Fruit fly (Drosophila melanogaster) whole organism, embryonic: Measurements from ENCODE around the gene Dad1.

ENCODE experiments used
- BEAF-32 ChIP-seq: fragments of 200-800 bp; sonication (Bioruptor generic); optimal IDR thresholded peaks from 3 replicates; lab custom pipeline; 2017; ENCODE audit warnings: missing biosample characterization, missing genetic modification characterization, mild to moderate bottlenecking, moderate library complexity, missing genetic modification reagents
- CG10321 ChIP-seq: fragments of 200-800 bp; sonication (Bioruptor generic); IDR thresholded peaks from 2 replicates; pipeline ENCODE4 v1.3.6; 2022; ENCODE audit warnings: missing biosample characterization, missing genetic modification characterization
- CG12071 ChIP-seq: fragments of 200-800 bp; sonication (Bioruptor generic); optimal IDR thresholded peaks from 3 replicates; lab custom pipeline; 2018; ENCODE audit warnings: missing biosample characterization, mild to moderate bottlenecking, missing genetic modification characterization
- CG12155 ChIP-seq: fragments of 200-800 bp; sonication (Bioruptor generic); optimal IDR thresholded peaks from 3 replicates; lab custom pipeline; 2016; ENCODE audit warnings: missing biosample characterization, missing genetic modification characterization
- CG17359 ChIP-seq: fragments of 200-800 bp; sonication (Bioruptor generic); optimal IDR thresholded peaks from 3 replicates; lab custom pipeline; 2018; ENCODE audit warnings: missing biosample characterization, mild to moderate bottlenecking, missing genetic modification characterization, moderate library complexity
- CG31441 ChIP-seq: fragments of 200-800 bp; sonication (Bioruptor generic); IDR thresholded peaks from 2 replicates; pipeline ENCODE4 v1.3.6; 2022; ENCODE audit warnings: missing biosample characterization, missing genetic modification characterization
- CG3163 ChIP-seq: fragments of 200-800 bp; sonication (Bioruptor generic); optimal IDR thresholded peaks from 3 replicates; lab custom pipeline; 2016; ENCODE audit warnings: missing biosample characterization, missing genetic modification characterization
- CG32532 ChIP-seq: fragments of 200-800 bp; sonication (Bioruptor generic); IDR thresholded peaks from 2 replicates; pipeline ENCODE4 v1.3.6; 2022; ENCODE audit warnings: missing biosample characterization, missing genetic modification characterization
- CG33213 ChIP-seq: fragments of 200-800 bp; sonication (Bioruptor generic); optimal IDR thresholded peaks from 3 replicates; lab custom pipeline; 2016; ENCODE audit warnings: missing biosample characterization, missing genetic modification characterization
- CG3995 ChIP-seq: fragments of 200-800 bp; sonication (Bioruptor generic); optimal IDR thresholded peaks from 3 replicates; lab custom pipeline; 2016; ENCODE audit warnings: missing biosample characterization, missing genetic modification characterization
- CG5245 ChIP-seq: fragments of 200-800 bp; sonication (Bioruptor generic); optimal IDR thresholded peaks from 3 replicates; lab custom pipeline; 2016; ENCODE audit warnings: missing biosample characterization, missing genetic modification characterization
- CG6272 ChIP-seq: fragments of 200-800 bp; sonication (Bioruptor generic); IDR thresholded peaks from 2 replicates; pipeline ENCODE4 v1.3.6; 2022; ENCODE audit warnings: missing biosample characterization, missing genetic modification characterization
- CG7745 ChIP-seq: fragments of 200-800 bp; sonication (Bioruptor generic); optimal IDR thresholded peaks from 2 replicates; lab custom pipeline; 2018; ENCODE audit warnings: missing biosample characterization, mild to moderate bottlenecking, missing genetic modification characterization, moderate library complexity
- CG9437 ChIP-seq: fragments of 200-800 bp; sonication (Bioruptor generic); optimal IDR thresholded peaks from 2 replicates; lab custom pipeline; 2018; ENCODE audit warnings: missing biosample characterization, mild to moderate bottlenecking, missing genetic modification characterization
- CoRest ChIP-seq: fragments of 200-800 bp; sonication (Bioruptor generic); optimal IDR thresholded peaks from 3 replicates; lab custom pipeline; 2018; ENCODE audit warnings: missing biosample characterization, mild to moderate bottlenecking, missing genetic modification characterization, moderate library complexity
- GATAe ChIP-seq: fragments of 200-800 bp; sonication (Bioruptor generic); conservative IDR thresholded peaks from 2 replicates; pipeline ENCODE4 v1.3.6; 2022; ENCODE audit warnings: missing biosample characterization, missing genetic modification characterization
- HHEX ChIP-seq: fragments of 200-800 bp; sonication (Bioruptor generic); optimal IDR thresholded peaks from 3 replicates; lab custom pipeline; 2017; ENCODE audit warnings: missing biosample characterization, mild to moderate bottlenecking, missing genetic modification characterization, missing genetic modification reagents
- Hr51 ChIP-seq, 2 experiments: fragments of 200-800 bp; sonication (Bioruptor generic); optimal IDR thresholded peaks; 2 replicates in 1 of 2; 3 replicates in 1 of 2; lab custom pipeline; 2016 to 2018; ENCODE audit warnings: missing biosample characterization in 2 of 2, missing genetic modification characterization in 2 of 2, mild to moderate bottlenecking in 1 of 2, moderate library complexity in 1 of 2
- Hr78 ChIP-seq, 2 experiments: fragments of 200-800 bp in 1 of 2; fragments of >200 bp in 1 of 2; sonication (Bioruptor generic) in 1 of 2; optimal IDR thresholded peaks; 2 replicates each; lab custom pipeline; 2017 to 2019; ENCODE audit warnings: missing biosample characterization in 2 of 2, missing genetic modification characterization in 2 of 2, mild to moderate bottlenecking in 1 of 2, moderate library complexity in 1 of 2
- Neu2 ChIP-seq: fragments of 200-800 bp; sonication (Bioruptor generic); optimal IDR thresholded peaks from 3 replicates; lab custom pipeline; 2016; ENCODE audit warnings: missing biosample characterization, missing genetic modification characterization, borderline replicate concordance
- Pdp1 ChIP-seq, 2 experiments: fragments of 200-800 bp; sonication (Bioruptor generic); optimal IDR thresholded peaks; 3 replicates each; lab custom pipeline; 2016; ENCODE audit warnings: missing biosample characterization in 2 of 2, missing genetic modification characterization in 2 of 2, mild to moderate bottlenecking in 1 of 2, moderate library complexity in 1 of 2
- aop ChIP-seq: fragments of 200-800 bp; sonication (Bioruptor generic); IDR thresholded peaks from 2 replicates; pipeline ENCODE4 v1.3.6; 2022; ENCODE audit warnings: missing biosample characterization, missing genetic modification characterization
- caup ChIP-seq: fragments of 200-800 bp; sonication (Bioruptor generic); optimal IDR thresholded peaks from 3 replicates; lab custom pipeline; 2017; ENCODE audit warnings: missing biosample characterization, mild to moderate bottlenecking, missing genetic modification characterization, moderate library complexity; ENCODE audit not compliant: severe bottlenecking
- chinmo ChIP-seq: fragments of 200-800 bp; sonication (Bioruptor generic); IDR thresholded peaks from 4 replicates; pipeline ENCODE4 v1.3.6; 2022; ENCODE audit warnings: missing biosample characterization, missing genetic modification characterization; ENCODE audit not compliant: partially characterized antibody
- corto ChIP-seq: fragments of 200-800 bp; sonication (Bioruptor generic); optimal IDR thresholded peaks from 2 replicates; lab custom pipeline; 2016; ENCODE audit warnings: missing biosample characterization, mild to moderate bottlenecking, missing genetic modification characterization, moderate library complexity
- crc ChIP-seq: fragments of 200-800 bp; sonication (Bioruptor generic); optimal IDR thresholded peaks from 2 replicates; lab custom pipeline; 2016; ENCODE audit warnings: missing biosample characterization, missing genetic modification characterization
- dm ChIP-seq: fragments of 200-800 bp; sonication (Bioruptor generic); optimal IDR thresholded peaks from 3 replicates; lab custom pipeline; 2016; ENCODE audit warnings: missing biosample characterization, missing genetic modification characterization
- fd102C ChIP-seq: fragments of 200-800 bp; sonication (Bioruptor generic); optimal IDR thresholded peaks from 2 replicates; lab custom pipeline; 2018; ENCODE audit warnings: missing biosample characterization, mild to moderate bottlenecking, missing genetic modification characterization, moderate library complexity
- gcm2 ChIP-seq: fragments of 200-800 bp; sonication (Bioruptor generic); optimal IDR thresholded peaks from 2 replicates; lab custom pipeline; 2016; ENCODE audit warnings: missing biosample characterization, missing genetic modification characterization
- gem ChIP-seq: fragments of 200-800 bp; sonication (Bioruptor generic); optimal IDR thresholded peaks from 2 replicates; lab custom pipeline; 2019; ENCODE audit warnings: missing biosample characterization, mild to moderate bottlenecking, missing genetic modification characterization, moderate library complexity
- kay ChIP-seq: fragments of 200-800 bp; sonication (Bioruptor generic); optimal IDR thresholded peaks from 2 replicates; lab custom pipeline; 2016; ENCODE audit warnings: missing biosample characterization, missing genetic modification characterization
- lab ChIP-seq: fragments of 200-800 bp; sonication (Bioruptor generic); optimal IDR thresholded peaks from 3 replicates; lab custom pipeline; 2017; ENCODE audit warnings: missing biosample characterization, missing genetic modification characterization, mild to moderate bottlenecking, moderate library complexity, missing genetic modification reagents
- lbe ChIP-seq: fragments of 200-800 bp; sonication (Bioruptor generic); optimal IDR thresholded peaks from 2 replicates; lab custom pipeline; 2016; ENCODE audit warnings: missing biosample characterization, mild to moderate bottlenecking, missing genetic modification characterization
- mirr ChIP-seq: fragments of 200-800 bp; sonication (Bioruptor generic); optimal IDR thresholded peaks from 3 replicates; lab custom pipeline; 2018; ENCODE audit warnings: missing biosample characterization, mild to moderate bottlenecking, missing genetic modification characterization
- odd ChIP-seq: fragments of 200-800 bp; sonication (Bioruptor generic); optimal IDR thresholded peaks from 2 replicates; lab custom pipeline; 2017; ENCODE audit warnings: missing biosample characterization, mild to moderate bottlenecking, missing genetic modification characterization
- pan ChIP-seq, 4 experiments: fragments of >200 bp in 3 of 4; fragments of 200-800 bp in 1 of 4; sonication (Bioruptor generic) in 1 of 4; optimal IDR thresholded peaks in 3 of 4; IDR thresholded peaks in 1 of 4; 2 replicates each; pipeline versions ENCODE4 v1.3.6 to Lab custom; 2017 to 2022; ENCODE audit warnings: missing biosample characterization in 2 of 4, missing genetic modification characterization in 2 of 4, mixed read lengths in 1 of 4
- sens ChIP-seq: fragments of 200-800 bp; sonication (Bioruptor generic); peaks from one replicate; lab custom pipeline; 2016; ENCODE audit warnings: missing biosample characterization, missing genetic modification characterization
- ssp ChIP-seq: fragments of 200-800 bp; sonication (Bioruptor generic); IDR thresholded peaks from 2 replicates; pipeline ENCODE4 v1.3.6; 2022; ENCODE audit warnings: missing biosample characterization, missing genetic modification characterization
- sug ChIP-seq: fragments of 200-800 bp; optimal IDR thresholded peaks from 2 replicates; lab custom pipeline; 2019; ENCODE audit warnings: missing biosample characterization, mild to moderate bottlenecking, missing genetic modification characterization, moderate library complexity
- vnd ChIP-seq: fragments of 200-800 bp; sonication (Bioruptor generic); IDR thresholded peaks from 3 replicates; pipeline ENCODE4 v1.3.6; 2022; ENCODE audit warnings: missing biosample characterization, missing genetic modification characterization; ENCODE audit not compliant: partially characterized antibody

The Dad1 gene

DNA sequence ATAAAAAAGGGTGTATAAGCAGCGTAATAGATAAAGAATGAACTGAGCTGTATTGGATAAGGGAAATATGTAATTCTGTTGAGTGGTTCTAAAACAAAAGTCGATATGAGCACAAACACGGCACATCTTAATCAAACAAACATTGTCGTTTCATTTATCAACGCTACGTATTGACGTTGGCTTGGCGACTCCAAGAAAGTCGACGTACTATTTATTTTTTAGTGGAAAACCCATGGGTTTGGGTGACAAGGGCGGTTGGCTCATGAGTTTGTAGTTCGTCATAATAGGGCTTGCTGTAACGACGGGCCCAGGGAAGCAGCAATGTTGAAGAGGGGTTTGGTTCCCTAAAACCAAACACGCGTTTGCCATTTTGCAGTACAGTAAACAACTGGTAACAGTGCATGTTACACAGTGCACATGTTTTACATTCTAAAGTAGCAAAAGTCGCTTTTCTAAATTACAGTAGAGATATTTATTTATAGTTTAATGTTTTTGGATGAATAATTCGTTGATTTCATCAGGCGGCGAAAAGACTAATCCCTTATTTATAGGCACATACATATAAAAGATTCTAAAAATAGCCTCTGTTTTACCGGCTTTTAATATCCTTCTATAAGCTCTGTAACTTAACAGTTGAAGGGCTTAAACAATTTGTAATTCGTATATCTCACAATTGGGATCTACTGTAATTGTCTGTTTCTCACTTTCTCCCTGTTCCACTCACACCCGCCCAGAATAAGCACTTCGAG lies 22.6 kb downstream of the Dad1 start (continued):
- peak in 1 of 2 experiments; percentile 11 for TF ChIP-seq Pdp1 (GFP tag; optimal IDR thresholded peaks at IDR 0.05; lab: Kevin White, UChicago)
- TF ChIP-seq Hr78 (GFP tag; optimal IDR thresholded peaks at IDR 0.05; lab: Kevin White, UChicago): no peak
- TF ChIP-seq ssp: no peak

DNA sequence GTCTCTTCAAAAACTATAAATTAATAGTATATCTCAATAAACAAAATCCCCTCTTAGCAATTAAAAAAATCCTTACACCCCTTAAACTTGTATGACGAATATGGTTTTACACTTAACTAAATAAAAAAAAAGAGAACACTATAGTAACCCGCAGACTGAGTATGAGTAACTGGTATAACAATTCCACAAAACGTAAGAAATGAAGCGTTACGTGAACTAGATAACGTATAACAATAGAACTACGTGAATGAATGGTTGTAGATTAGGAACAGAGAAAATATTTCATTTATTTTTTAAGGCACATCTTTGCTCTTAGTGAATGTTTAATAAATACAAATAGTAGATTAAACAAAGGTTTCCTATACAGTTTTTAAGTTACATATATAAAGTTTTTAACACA lies 28.5 kb downstream of the Dad1 start:
- TF ChIP-seq chinmo (GFP tag; lab: Robert Waterston, UW) (0 out of 4 replicates have a peak, but pooled peaks have one; percentile 46), CG7745 (no peak), CG5245 (no peak), CG10321 (0 out of 2 replicates have a peak, but pooled peaks have one; percentile 29), CG9437 (GFP tag; lab: Kevin White, UChicago) (peak; percentile 91), aop (GFP tag; lab: Robert Waterston, UW) (no peak), kay (GFP tag; lab: Kevin White, UChicago) (peak; percentile 35)
- TF ChIP-seq, all 482 proteins: peak for 4

dm6 chr2L:8351864-8352263 lies 32.1 kb downstream of the Dad1 start, which contains the start of gene Mur29B:
Gene Mur29B, plus strand, starts transcription at chr2L:8352187.
- TF ChIP-seq CG32532 (GFP tag; lab: Robert Waterston, UW): peak; percentile 7; the same call in 1 of the 2 replicates
- TF ChIP-seq sens (GFP tag; lab: Kevin White, UChicago): peak; percentile 29
- no peak for TF ChIP-seq CoRest (tag; lab: Kevin White, UChicago)
- TF ChIP-seq GATAe (GFP tag; lab: Robert Waterston, UW): 0 out of 2 replicates have a peak, but pooled peaks have one; percentile 26
- peak; percentile 51 for TF ChIP-seq corto (GFP tag; lab: Kevin White, UChicago)
- TF ChIP-seq sug (tag; lab: Kevin White, UChicago): peak; percentile 54
- TF ChIP-seq CG3163 (GFP tag; lab: Kevin White, UChicago): no peak

- TF ChIP-seq lbe: peak; percentile 5
- TF ChIP-seq lab (GFP tag; lab: Kevin White, UChicago): peak; percentile 4
- TF ChIP-seq Hr51 (GFP tag; optimal IDR thresholded peaks at IDR 0.05; lab: Kevin White, UChicago): peak in 1 of 2 experiments; percentile 8
- no peak for TF ChIP-seq pan (optimal IDR thresholded peaks at IDR 0.05; lab: Kevin White, UChicago)
- peak in 1 of 2 experiments; percentile 54 for TF ChIP-seq pan (GFP tag; optimal IDR thresholded peaks at IDR 0.05 in 1 of 2, IDR thresholded peaks at IDR 0.05 in 1 of 2)
- TF ChIP-seq Neu2 (GFP tag; lab: Kevin White, UChicago): no peak
- peak; percentile 17 for TF ChIP-seq CG17359 (tag; lab: Kevin White, UChicago)
- TF ChIP-seq gem (tag; lab: Kevin White, UChicago): peak; percentile 14
- no peak for TF ChIP-seq CG12071
Measured at dm6 chr2L:8351333-8351732, 32.6 kb downstream of the Dad1 start.

DNA sequence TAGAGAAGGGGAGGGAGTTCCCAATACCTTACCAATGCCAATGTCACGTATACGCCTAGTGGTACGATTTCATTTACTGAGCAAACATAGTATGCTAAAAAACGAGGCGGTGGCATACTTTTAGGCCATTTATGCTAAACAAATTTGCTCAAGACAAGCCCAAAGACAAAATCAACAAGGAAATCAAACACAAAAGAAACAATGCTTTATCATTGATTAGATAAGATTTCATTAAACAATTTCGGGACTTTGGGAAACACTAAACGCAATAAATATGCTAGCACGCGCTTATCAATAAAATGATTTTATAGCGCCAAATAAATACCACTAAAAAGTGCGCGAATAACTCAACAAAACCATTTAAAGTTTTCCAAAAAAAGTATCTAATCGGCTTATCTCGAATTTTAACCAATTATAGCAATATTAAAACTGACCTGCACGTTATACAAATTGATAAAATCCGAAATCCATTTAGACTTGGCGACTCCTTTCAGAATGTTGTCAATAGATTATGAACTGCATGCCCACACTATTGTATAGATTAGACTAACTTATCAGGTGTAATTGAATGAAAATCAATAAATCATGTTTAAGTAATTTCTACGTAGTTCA lies 33.3 kb downstream of the Dad1 start:
- TF ChIP-seq BEAF-32 (GFP tag; lab: Kevin White, UChicago): no peak
- TF ChIP-seq caup (GFP tag; lab: Kevin White, UChicago): peak; percentile 54
- TF ChIP-seq crc (GFP tag; lab: Kevin White, UChicago): no peak
- TF ChIP-seq CG12155 (GFP tag; lab: Kevin White, UChicago): no peak
- no peak for TF ChIP-seq dm
- no peak for TF ChIP-seq fd102C (GFP tag; lab: Kevin White, UChicago)
- no peak for TF ChIP-seq CG33213
- TF ChIP-seq CG31441 (GFP tag; lab: Robert Waterston, UW): no peak
- TF ChIP-seq CG6272 (GFP tag; lab: Robert Waterston, UW): no peak
- peak; percentile 69 for TF ChIP-seq odd
- TF ChIP-seq mirr: peak; percentile 73
- TF ChIP-seq CG3995: no peak
- peak; percentile 61 for TF ChIP-seq HHEX (GFP tag; lab: Kevin White, UChicago)
- TF ChIP-seq vnd (GFP tag; lab: Robert Waterston, UW): no peak
- no peak for TF ChIP-seq gcm2 (GFP tag; lab: Kevin White, UChicago)
